Fruit fly (Drosophila melanogaster) S2 (cell line): Measurements from ENCODE around the gene Pvf1.

Experiments used
- CG8478 ChIP-seq: fragments of >200 bp; optimal IDR thresholded peaks from 2 replicates; lab custom pipeline; 2018
- CTCF ChIP-seq, 2 experiments: fragments of >200 bp; optimal IDR thresholded peaks; 2 replicates each; lab custom pipeline; 2018

- TF ChIP-seq CTCF (optimal IDR thresholded peaks at IDR 0.05; lab: Kevin White, UChicago) (no peak), CG8478 (lab: Kevin White, UChicago) (no peak)
Measured at dm6 chrX:18837046-18837445, 4.6 kb downstream of the Pvf1 start.
